Fruit fly (Drosophila melanogaster) whole organism, prepupa: Measurements from ENCODE around the gene Ugt316A1.

ENCODE experiments used
- Blimp-1 ChIP-seq: fragments of 200-800 bp; sonication (Bioruptor generic); optimal IDR thresholded peaks from 3 replicates; lab custom pipeline; 2017; ENCODE audit warnings: missing biosample characterization, missing genetic modification characterization, mild to moderate bottlenecking, moderate library complexity, missing genetic modification reagents
- CG3032 ChIP-seq: fragments of 200-800 bp; optimal IDR thresholded peaks from 2 replicates; lab custom pipeline; 2019; ENCODE audit warnings: missing biosample characterization, mild to moderate bottlenecking, missing genetic modification characterization, moderate library complexity
- CG6792 ChIP-seq: fragments of 200-800 bp; sonication (Bioruptor generic); optimal IDR thresholded peaks from 3 replicates; lab custom pipeline; 2016; ENCODE audit warnings: missing biosample characterization, missing genetic modification characterization
- CG8119 ChIP-seq: fragments of 200-800 bp; sonication (Bioruptor generic); IDR thresholded peaks from 3 replicates; pipeline ENCODE4 v1.3.6; 2022; ENCODE audit warnings: missing biosample characterization, missing genetic modification characterization
- Met ChIP-seq: fragments of 200-800 bp; sonication (Bioruptor generic); optimal IDR thresholded peaks from 3 replicates; lab custom pipeline; 2016; ENCODE audit warnings: missing biosample characterization, missing genetic modification characterization
- svp ChIP-seq: fragments of 200-800 bp; sonication (Bioruptor generic); peaks from one replicate; lab custom pipeline; 2016; ENCODE audit warnings: missing biosample characterization, missing genetic modification characterization

DNA sequence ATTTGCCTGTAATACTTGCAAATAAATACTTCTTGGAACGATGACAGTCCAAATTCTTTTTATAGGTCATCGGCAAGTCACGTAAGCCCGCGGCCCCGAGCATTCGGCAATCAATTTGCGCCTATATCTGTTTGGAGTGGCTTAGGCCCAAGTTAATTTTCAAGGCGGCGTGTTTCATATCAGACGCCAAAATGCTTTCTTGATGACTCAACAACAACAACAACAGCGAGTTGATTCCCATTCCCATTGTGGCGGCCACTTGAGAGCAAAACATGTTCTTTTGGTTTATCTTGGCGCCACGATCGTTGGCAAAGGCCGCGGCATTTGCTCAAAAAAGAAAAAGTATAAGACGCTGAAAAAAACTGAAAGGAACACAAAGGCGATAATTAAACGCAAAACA lies 48.5 kb downstream of the Ugt316A1 start:
- TF ChIP-seq svp (GFP tag; lab: Kevin White, UChicago) (no peak), Met (no peak), CG8119 (GFP tag; lab: Robert Waterston, UW) (no peak), CG6792 (no peak), CG3032 (tag; lab: Kevin White, UChicago) (no peak), Blimp-1 (GFP tag; lab: Kevin White, UChicago) (no peak)
